Fruit fly (Drosophila melanogaster) whole organism, embryonic: ENCODE results near the gene alphaCOP.

ENCODE experiments used
- Antp ChIP-seq: fragments of 200-800 bp; sonication (Bioruptor generic); optimal IDR thresholded peaks from 3 replicates; lab custom pipeline; 2016; ENCODE audit warnings: missing biosample characterization, missing genetic modification characterization
- Blimp-1 ChIP-seq: fragments of 200-800 bp; sonication (Bioruptor generic); optimal IDR thresholded peaks from 3 replicates; lab custom pipeline; 2018; ENCODE audit warnings: missing biosample characterization, missing genetic modification characterization, mild to moderate bottlenecking, moderate library complexity, missing genetic modification reagents
- BtbVII ChIP-seq: fragments of 200-800 bp; sonication (Bioruptor generic); optimal IDR thresholded peaks from 3 replicates; lab custom pipeline; 2017; ENCODE audit warnings: missing biosample characterization, mild to moderate bottlenecking, missing genetic modification characterization
- CG10267 ChIP-seq: fragments of 200-800 bp; sonication (Bioruptor generic); optimal IDR thresholded peaks from 2 replicates; lab custom pipeline; 2018; ENCODE audit warnings: missing biosample characterization, mild to moderate bottlenecking, missing genetic modification characterization, moderate library complexity
- CG11085 ChIP-seq: fragments of 200-800 bp; sonication (Bioruptor generic); IDR thresholded peaks from 2 replicates; pipeline ENCODE4 v1.3.6; 2022; ENCODE audit warnings: missing biosample characterization, missing genetic modification characterization
- CG11093 ChIP-seq: fragments of 200-800 bp; sonication (Bioruptor generic); IDR thresholded peaks from 3 replicates; pipeline ENCODE4 v1.3.6; 2022; ENCODE audit warnings: missing biosample characterization, missing genetic modification characterization
- CG11560 ChIP-seq: fragments of 200-800 bp; sonication (Bioruptor generic); IDR thresholded peaks from 3 replicates; pipeline ENCODE4 v1.3.6; 2022; ENCODE audit warnings: missing biosample characterization, missing genetic modification characterization
- CG12155 ChIP-seq: fragments of 200-800 bp; sonication (Bioruptor generic); optimal IDR thresholded peaks from 3 replicates; lab custom pipeline; 2016; ENCODE audit warnings: missing biosample characterization, missing genetic modification characterization
- CG15514 ChIP-seq: fragments of 200-800 bp; sonication (Bioruptor generic); optimal IDR thresholded peaks from 3 replicates; lab custom pipeline; 2017; ENCODE audit warnings: missing biosample characterization, missing genetic modification characterization, mild to moderate bottlenecking, moderate library complexity, missing genetic modification reagents
- CG17328 ChIP-seq: fragments of 200-800 bp; sonication (Bioruptor generic); IDR thresholded peaks from 2 replicates; pipeline ENCODE4 v1.3.6; 2022; ENCODE audit warnings: missing biosample characterization, missing genetic modification characterization
- CG18011 ChIP-seq: fragments of 200-800 bp; sonication (Bioruptor generic); optimal IDR thresholded peaks from 2 replicates; lab custom pipeline; 2017; ENCODE audit warnings: missing biosample characterization, missing genetic modification characterization, mild to moderate bottlenecking, moderate library complexity, missing genotype
- CG30431 ChIP-seq: fragments of 200-800 bp; sonication (Bioruptor generic); optimal IDR thresholded peaks from 2 replicates; lab custom pipeline; 2017; ENCODE audit warnings: missing biosample characterization, missing genetic modification characterization
- CG32532 ChIP-seq: fragments of 200-800 bp; sonication (Bioruptor generic); IDR thresholded peaks from 2 replicates; pipeline ENCODE4 v1.3.6; 2022; ENCODE audit warnings: missing biosample characterization, missing genetic modification characterization
- CG32767 ChIP-seq: fragments of 200-800 bp; sonication (Bioruptor generic); IDR thresholded peaks from 2 replicates; pipeline ENCODE4 v1.3.6; 2022; ENCODE audit warnings: missing biosample characterization, missing genetic modification characterization
- CG43689 ChIP-seq: fragments of 200-800 bp; sonication (Bioruptor generic); IDR thresholded peaks from 2 replicates; pipeline ENCODE4 v1.3.6; 2022; ENCODE audit warnings: missing biosample characterization, missing genetic modification characterization
- CG7963 ChIP-seq: fragments of 200-800 bp; sonication (Bioruptor generic); IDR thresholded peaks from 3 replicates; pipeline ENCODE4 v1.3.6; 2022; ENCODE audit warnings: missing biosample characterization, missing genetic modification characterization; ENCODE audit not compliant: partially characterized antibody
- CoRest ChIP-seq: fragments of 200-800 bp; sonication (Bioruptor generic); optimal IDR thresholded peaks from 3 replicates; lab custom pipeline; 2018; ENCODE audit warnings: missing biosample characterization, mild to moderate bottlenecking, missing genetic modification characterization, moderate library complexity
- Dfd ChIP-seq, 2 experiments: fragments of >200 bp; optimal IDR thresholded peaks; 2 replicates each; lab custom pipeline; 2017; ENCODE audit warnings: missing biosample characterization in 2 of 2, missing genetic modification characterization in 2 of 2
- Dip2 ChIP-seq: fragments of 200-800 bp; sonication (Bioruptor generic); IDR thresholded peaks from 2 replicates; pipeline ENCODE4 v1.3.6; 2022; ENCODE audit warnings: missing biosample characterization, missing genetic modification characterization
- Dll ChIP-seq: fragments of 200-800 bp; sonication (Bioruptor generic); IDR thresholded peaks from 4 replicates; pipeline ENCODE4 v1.3.6; 2022; ENCODE audit warnings: missing biosample characterization, missing genetic modification characterization; ENCODE audit not compliant: partially characterized antibody
- Dp ChIP-seq: fragments of 200-800 bp; sonication (Bioruptor generic); optimal IDR thresholded peaks from 2 replicates; lab custom pipeline; 2018; ENCODE audit warnings: missing biosample characterization, mild to moderate bottlenecking, missing genetic modification characterization, moderate library complexity
- E2f2 ChIP-seq: fragments of 200-800 bp; sonication (Bioruptor generic); IDR thresholded peaks from 2 replicates; pipeline ENCODE4 v1.3.6; 2022; ENCODE audit warnings: missing biosample characterization, missing genetic modification characterization
- Gug ChIP-seq: fragments of 200-800 bp; sonication (Bioruptor generic); IDR thresholded peaks from 4 replicates; pipeline ENCODE4 v1.3.6; 2022; ENCODE audit warnings: missing biosample characterization, missing genetic modification characterization
- Hr78 ChIP-seq, 2 experiments: fragments of 200-800 bp in 1 of 2; fragments of >200 bp in 1 of 2; sonication (Bioruptor generic) in 1 of 2; optimal IDR thresholded peaks; 2 replicates each; lab custom pipeline; 2017 to 2019; ENCODE audit warnings: missing biosample characterization in 2 of 2, missing genetic modification characterization in 2 of 2, mild to moderate bottlenecking in 1 of 2, moderate library complexity in 1 of 2
- Hsf ChIP-seq: fragments of 200-800 bp; sonication (Bioruptor generic); optimal IDR thresholded peaks from 3 replicates; lab custom pipeline; 2016; ENCODE audit warnings: missing biosample characterization, missing genetic modification characterization
- Max ChIP-seq: fragments of 200-800 bp; sonication (Bioruptor generic); optimal IDR thresholded peaks from 2 replicates; lab custom pipeline; 2016; ENCODE audit warnings: missing biosample characterization, mild to moderate bottlenecking, missing genetic modification characterization
- NC2β ChIP-seq: fragments of 200-800 bp; sonication (Bioruptor generic); optimal IDR thresholded peaks from 2 replicates; lab custom pipeline; 2016; ENCODE audit warnings: missing biosample characterization, missing genetic modification characterization
- NK7.1 ChIP-seq: fragments of 200-800 bp; sonication (Bioruptor generic); optimal IDR thresholded peaks from 3 replicates; lab custom pipeline; 2016; ENCODE audit warnings: missing biosample characterization, missing genetic modification characterization
- Nf-YA ChIP-seq: fragments of 200-800 bp; sonication (Bioruptor generic); IDR thresholded peaks from 2 replicates; pipeline ENCODE4 v1.3.6; 2022; ENCODE audit warnings: missing biosample characterization, missing genetic modification characterization
- Six4 ChIP-seq: fragments of 200-800 bp; sonication (Bioruptor generic); optimal IDR thresholded peaks from 2 replicates; lab custom pipeline; 2016; ENCODE audit warnings: missing biosample characterization, missing genetic modification characterization
- ato ChIP-seq: fragments of 200-800 bp; sonication (Bioruptor generic); IDR thresholded peaks from 2 replicates; pipeline ENCODE4 v1.3.6; 2022; ENCODE audit warnings: missing biosample characterization, missing genetic modification characterization; ENCODE audit not compliant: partially characterized antibody
- cad ChIP-seq: fragments of >200 bp; optimal IDR thresholded peaks from 2 replicates; lab custom pipeline; 2017; ENCODE audit warnings: missing biosample characterization, missing genetic modification characterization
- danr ChIP-seq: fragments of 200-800 bp; sonication (Bioruptor generic); IDR thresholded peaks from 2 replicates; pipeline ENCODE4 v1.3.6; 2022; ENCODE audit warnings: missing biosample characterization, missing genetic modification characterization
- dati ChIP-seq: fragments of 200-800 bp; sonication (Bioruptor generic); IDR thresholded peaks from 2 replicates; pipeline ENCODE4 v1.3.6; 2022; ENCODE audit warnings: missing biosample characterization, missing genetic modification characterization
- exex ChIP-seq: fragments of 200-800 bp; sonication (Bioruptor generic); optimal IDR thresholded peaks from 4 replicates; lab custom pipeline; 2018; ENCODE audit warnings: missing biosample characterization, mild to moderate bottlenecking, missing genetic modification characterization, moderate library complexity
- ftz-f1 ChIP-seq: fragments of 200-800 bp; sonication (Bioruptor generic); optimal IDR thresholded peaks from 2 replicates; lab custom pipeline; 2016; ENCODE audit warnings: missing biosample characterization, missing genetic modification characterization
- grn ChIP-seq: fragments of 200-800 bp; sonication (Bioruptor generic); optimal IDR thresholded peaks from 3 replicates; lab custom pipeline; 2017; ENCODE audit warnings: missing biosample characterization, missing genetic modification characterization
- kni ChIP-seq: fragments of 200-800 bp; sonication (Bioruptor generic); optimal IDR thresholded peaks from 3 replicates; lab custom pipeline; 2017; ENCODE audit warnings: mild to moderate bottlenecking, missing biosample characterization, missing genetic modification reagents, missing genetic modification characterization
- lbe ChIP-seq: fragments of 200-800 bp; sonication (Bioruptor generic); optimal IDR thresholded peaks from 2 replicates; lab custom pipeline; 2016; ENCODE audit warnings: missing biosample characterization, mild to moderate bottlenecking, missing genetic modification characterization
- lilli ChIP-seq: fragments of 200-800 bp; sonication (Bioruptor generic); optimal IDR thresholded peaks from 3 replicates; lab custom pipeline; 2016; ENCODE audit warnings: missing biosample characterization, missing genetic modification characterization
- mirr ChIP-seq: fragments of 200-800 bp; sonication (Bioruptor generic); optimal IDR thresholded peaks from 3 replicates; lab custom pipeline; 2018; ENCODE audit warnings: missing biosample characterization, mild to moderate bottlenecking, missing genetic modification characterization
- otp ChIP-seq: fragments of 200-800 bp; sonication (Bioruptor generic); IDR thresholded peaks from 3 replicates; pipeline ENCODE4, ENCODE4 v1.3.6; 2022; ENCODE audit warnings: missing biosample characterization, missing genetic modification characterization
- pzg ChIP-seq: fragments of 200-800 bp; sonication (Bioruptor generic); optimal IDR thresholded peaks from 3 replicates; lab custom pipeline; 2018; ENCODE audit warnings: missing biosample characterization, mild to moderate bottlenecking, missing genetic modification characterization, moderate library complexity
- sc ChIP-seq, 3 experiments: fragments of >200 bp in 2 of 3; fragments of 200-800 bp in 1 of 3; sonication (Bioruptor generic) in 1 of 3; optimal IDR thresholded peaks; 2 replicates in 2 of 3; 3 replicates in 1 of 3; lab custom pipeline; 2017; ENCODE audit warnings: mild to moderate bottlenecking in 1 of 3, missing biosample characterization in 1 of 3, missing genetic modification characterization in 1 of 3, missing genetic modification reagents in 1 of 3
- seq ChIP-seq: fragments of 200-800 bp; sonication (Bioruptor generic); IDR thresholded peaks from 2 replicates; pipeline ENCODE4 v1.3.6; 2022; ENCODE audit warnings: missing biosample characterization, missing genetic modification characterization
- tap ChIP-seq: fragments of 200-800 bp; optimal IDR thresholded peaks from 3 replicates; lab custom pipeline; 2019; ENCODE audit warnings: missing biosample characterization, mild to moderate bottlenecking, missing genetic modification characterization, moderate library complexity
- zf30C ChIP-seq: fragments of 200-800 bp; sonication (Bioruptor generic); optimal IDR thresholded peaks from 3 replicates; lab custom pipeline; 2018; ENCODE audit warnings: missing biosample characterization, mild to moderate bottlenecking, missing genetic modification characterization

alphaCOP gene

DNA sequence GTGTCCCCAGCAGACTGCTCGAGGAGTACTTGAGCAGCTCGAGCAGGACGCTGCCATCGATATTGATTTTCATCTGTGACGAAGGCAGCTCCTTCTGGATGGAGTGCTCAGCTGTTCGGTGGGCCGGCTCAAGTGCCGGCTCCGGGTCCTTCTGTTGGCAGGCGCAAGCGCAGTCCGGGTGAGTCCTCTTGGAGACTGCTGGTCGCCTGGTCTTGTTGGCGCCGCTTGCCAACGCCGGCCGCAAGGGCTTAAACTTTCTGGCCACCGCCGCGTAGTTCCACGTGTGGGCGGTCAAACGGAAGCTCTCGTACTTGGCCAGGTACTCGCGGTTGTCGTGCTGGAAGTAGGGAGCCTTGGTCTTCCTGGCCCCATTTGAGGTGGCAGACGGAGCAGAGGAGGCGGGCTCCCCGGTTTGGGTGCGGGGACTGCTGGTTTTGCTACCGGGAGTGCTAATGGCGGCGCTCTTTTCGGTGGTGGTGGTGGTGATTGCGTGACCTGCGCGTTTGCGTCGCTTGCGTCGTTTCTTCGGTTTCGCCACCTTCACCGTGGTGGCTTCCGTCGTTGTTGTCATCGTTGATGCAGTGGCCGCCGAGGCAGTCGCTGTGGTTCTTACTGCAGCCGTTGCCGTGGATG is 16.9 kb upstream of the alphaCOP start (continued):
- TF ChIP-seq seq (GFP tag; lab: Robert Waterston, UW) = 0 out of 2 replicates have a peak, but pooled peaks have one; percentile 24
- TF ChIP-seq Hsf (GFP tag; lab: Kevin White, UChicago) = no peak
- TF ChIP-seq Gug (GFP tag; lab: Robert Waterston, UW) = no peak

DNA sequence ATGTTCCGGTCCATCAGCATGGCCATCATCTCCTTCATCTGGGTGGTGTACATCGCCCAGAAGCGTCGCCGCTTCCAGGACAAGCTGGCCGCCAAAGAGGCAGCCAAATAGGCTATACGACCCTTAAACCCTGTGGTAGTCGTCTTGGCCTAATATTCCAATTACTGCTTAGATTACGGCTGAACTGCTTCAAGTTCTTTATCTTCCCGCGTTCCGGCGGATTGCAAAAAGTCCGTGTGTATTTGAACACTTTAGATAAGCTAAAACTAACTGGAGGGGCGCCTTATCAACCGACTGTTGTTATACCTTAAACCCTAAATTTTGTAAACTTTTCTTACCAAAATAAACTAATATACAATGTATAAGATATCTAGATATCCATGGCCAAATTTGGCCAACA is 8.8 kb upstream of the alphaCOP start:
- TF ChIP-seq Nf-YA (GFP tag; lab: Robert Waterston, UW) (no peak), kni (GFP tag; lab: Kevin White, UChicago) (no peak), ato (GFP tag; lab: Robert Waterston, UW) (0 out of 2 replicates have a peak, but pooled peaks have one; percentile 18), sc (optimal IDR thresholded peaks at IDR 0.05; lab: Kevin White, UChicago) (no peak), sc (GFP tag; optimal IDR thresholded peaks at IDR 0.05; lab: Kevin White, UChicago) (no peak), Dfd (GFP tag; optimal IDR thresholded peaks at IDR 0.05; lab: Kevin White, UChicago) (no peak), ftz-f1 (GFP tag; lab: Kevin White, UChicago) (no peak), NK7.1 (no peak), Antp (no peak), Dip2 (GFP tag; lab: Robert Waterston, UW) (no peak), NC2β (no peak), CG43689 (GFP tag; lab: Robert Waterston, UW) (no peak), CG12155 (GFP tag; lab: Kevin White, UChicago) (no peak), CoRest (tag; lab: Kevin White, UChicago) (no peak), CG11085 (GFP tag; lab: Robert Waterston, UW) (no peak), mirr (peak; percentile 71), CG7963 (no peak), exex (tag; lab: Kevin White, UChicago) (peak; percentile 82), Max (GFP tag; lab: Kevin White, UChicago) (no peak), lbe (GFP tag; lab: Kevin White, UChicago) (no peak), CG32532 (no peak)
- TF ChIP-seq, all 482 proteins: peak for 3

DNA sequence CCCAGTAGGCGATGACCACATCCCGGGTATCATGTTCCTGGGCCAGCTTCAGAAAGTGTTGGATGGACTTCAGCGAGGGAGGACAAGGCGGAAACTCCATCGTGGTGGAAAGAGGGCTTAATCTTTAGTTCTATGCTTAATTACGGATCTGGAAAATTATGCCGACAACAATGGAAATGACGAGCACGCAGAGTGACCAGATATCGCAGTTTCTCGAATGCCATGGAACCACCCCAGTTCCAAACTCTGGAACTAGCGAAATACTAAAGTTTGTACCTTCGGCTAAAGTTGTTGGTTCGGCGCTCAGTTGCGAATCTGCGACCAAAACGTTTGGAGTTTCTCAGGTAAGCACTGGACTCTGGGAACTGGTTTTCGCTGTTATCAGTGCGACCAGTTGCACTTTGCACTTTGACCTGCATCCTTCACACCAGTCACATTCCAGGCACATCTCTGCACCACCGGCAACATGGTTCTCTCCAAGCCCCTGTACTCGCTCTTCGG is 7.8 kb upstream of the alphaCOP start, which contains the start of the genes CG7970 and Vta1:
Gene CG7970, plus strand, starts transcription at position 51 of the 501 bp plus-strand sequence.
Gene Vta1, minus strand, starts transcription at position 201 of the 501 bp plus-strand sequence.
- TF ChIP-seq CG18011 = no peak
- TF ChIP-seq CG32767 (GFP tag; lab: Robert Waterston, UW) = no peak
- TF ChIP-seq CG11093 (GFP tag; lab: Robert Waterston, UW) = no peak
- TF ChIP-seq Dll (GFP tag; lab: Robert Waterston, UW) = 0 out of 4 replicates have a peak, but pooled peaks have one; percentile 26
- TF ChIP-seq CG11560 (tag; lab: Robert Waterston, UW) = no peak
- peak; percentile 42 for TF ChIP-seq Dp (GFP tag; lab: Kevin White, UChicago)
- no peak for TF ChIP-seq lilli (GFP tag; lab: Kevin White, UChicago)
- no peak for TF ChIP-seq tap (tag; lab: Kevin White, UChicago)
- TF ChIP-seq CG10267 (tag; lab: Kevin White, UChicago) = peak; percentile 12
- no peak for TF ChIP-seq seq (GFP tag; lab: Robert Waterston, UW)
- TF ChIP-seq E2f2 (GFP tag; lab: Robert Waterston, UW) = peak; percentile 42; the same call in 1 of the 2 replicates
- TF ChIP-seq pzg (GFP tag; lab: Kevin White, UChicago) = peak; percentile 79
- TF ChIP-seq Hr78 (GFP tag; optimal IDR thresholded peaks at IDR 0.05; lab: Kevin White, UChicago) = peak in 1 of 2 experiments; percentile 94
- no peak for TF ChIP-seq zf30C (GFP tag; lab: Kevin White, UChicago)
- no peak for TF ChIP-seq CG17328 (GFP tag; lab: Robert Waterston, UW)
- no peak for TF ChIP-seq cad (GFP tag; lab: Kevin White, UChicago)
- no peak for TF ChIP-seq CG12155 (GFP tag; lab: Kevin White, UChicago)
- TF ChIP-seq Six4 (GFP tag; lab: Kevin White, UChicago) = no peak
- no peak for TF ChIP-seq CG30431 (GFP tag; lab: Kevin White, UChicago)
- TF ChIP-seq dati (GFP tag; lab: Robert Waterston, UW) = no peak
- TF ChIP-seq otp (GFP tag; lab: Robert Waterston, UW) = no peak
- TF ChIP-seq Blimp-1 (GFP tag; lab: Kevin White, UChicago) = no peak
- peak; percentile 99 for TF ChIP-seq CG15514 (GFP tag; lab: Kevin White, UChicago)
- TF ChIP-seq grn (GFP tag; lab: Kevin White, UChicago) = no peak
- no peak for TF ChIP-seq danr (GFP tag; lab: Robert Waterston, UW)
- TF ChIP-seq BtbVII (GFP tag; lab: Kevin White, UChicago) = no peak
